Worm (Caenorhabditis elegans) whole organism, mixed stage, embryonic: Measurements from ENCODE around the gene ZK1073.1.
A peak's percentile ranks its signal among the peaks of the same experiment; 100 is the strongest.

Experiments used
- ham-2 ChIP-seq: fragments of 200-800 bp; sonication (Bioruptor generic); optimal IDR thresholded peaks from 2 replicates; lab custom pipeline; 2018; ENCODE audit warnings: mild to moderate bottlenecking, missing genetic modification characterization, missing compliant biosample characterization
- mls-2 ChIP-seq: sonication (generic microtip); optimal IDR thresholded peaks from 2 replicates; lab custom pipeline; 2016; ENCODE audit warnings: mild to moderate bottlenecking, missing genetic modification characterization, moderate library complexity, missing compliant biosample characterization
- nhr-237 ChIP-seq: fragments of 150-350 bp; optimal IDR thresholded peaks from 2 replicates; lab custom pipeline; 2014; ENCODE audit warnings: missing biosample characterization, missing genetic modification characterization
- nhr-28 ChIP-seq: fragments of 150-350 bp; optimal IDR thresholded peaks from 2 replicates; lab custom pipeline; 2014; ENCODE audit warnings: missing biosample characterization, missing genetic modification characterization

- TF ChIP-seq mls-2, result peak; percentile 93
- TF ChIP-seq nhr-28 (tag; lab: Kevin White, UChicago), result no peak
- TF ChIP-seq ham-2 (GFP tag; lab: Kevin White, UChicago), result peak; percentile 97
- TF ChIP-seq nhr-237 (tag; lab: Kevin White, UChicago), result peak; percentile 61
These were observed 19.1 kb upstream of the ZK1073.1 start for ce11 chrX:16147728-16148197.
